Worm (Caenorhabditis elegans) whole organism, L3 larva: ENCODE results near the gene rps-13.

Source experiments
- R02D3.7 ChIP-seq: fragments of 150-350 bp; optimal IDR thresholded peaks from 2 replicates; lab custom pipeline; 2014; ENCODE audit warnings: missing biosample characterization, missing genetic modification characterization
- ceh-82 ChIP-seq: fragments of 150-350 bp; optimal IDR thresholded peaks from 2 replicates; lab custom pipeline; 2014; ENCODE audit warnings: missing biosample characterization, missing genetic modification characterization
- nhr-11 ChIP-seq: fragments of 150-350 bp; optimal IDR thresholded peaks from 2 replicates; lab custom pipeline; 2014; ENCODE audit warnings: missing biosample characterization, missing genetic modification characterization
- nhr-23 ChIP-seq: fragments of 150-350 bp; optimal IDR thresholded peaks from 2 replicates; lab custom pipeline; 2014; ENCODE audit warnings: missing biosample characterization, missing genetic modification reagents, missing genetic modification characterization
- nhr-237 ChIP-seq: fragments of 150-350 bp; optimal IDR thresholded peaks from 2 replicates; lab custom pipeline; 2014; ENCODE audit warnings: missing biosample characterization, missing genetic modification characterization
- snpc-4 ChIP-seq: fragments of 150-350 bp; optimal IDR thresholded peaks from 2 replicates; lab custom pipeline; 2014; ENCODE audit warnings: missing biosample characterization, missing genetic modification characterization
- unc-39 ChIP-seq: sonication (generic microtip); optimal IDR thresholded peaks from 4 replicates; lab custom pipeline; 2017; ENCODE audit warnings: missing biosample characterization, missing genetic modification characterization

DNA sequence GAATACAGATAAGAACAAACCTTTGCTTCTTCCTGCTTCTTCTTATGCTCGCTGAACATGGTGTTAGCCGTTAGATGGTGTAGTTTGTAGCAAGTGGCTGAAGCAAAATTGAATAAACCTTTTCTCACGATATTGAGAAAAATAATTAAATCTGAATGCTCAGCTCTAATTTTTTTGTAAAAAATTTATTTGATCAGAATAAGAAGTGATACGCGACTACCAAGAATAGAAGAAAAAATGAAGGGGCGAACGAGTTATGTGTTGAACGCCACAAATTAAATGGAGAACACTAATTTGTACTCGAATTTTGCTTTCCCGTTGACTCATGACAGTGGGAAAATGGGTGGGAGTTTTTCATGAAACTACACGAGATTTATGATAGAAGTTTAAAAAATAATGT lies 31.6 kb downstream of the rps-13 start, which contains the start of gene C56G2.9:
- TF ChIP-seq unc-39 (tag; lab: Kevin White, UChicago) (no peak), ceh-82 (tag; lab: Kevin White, UChicago) (no peak), nhr-11 (tag; lab: Kevin White, UChicago) (no peak), R02D3.7 (tag; lab: Kevin White, UChicago) (no peak), nhr-23 (tag; lab: Kevin White, UChicago) (no peak), snpc-4 (tag; lab: Kevin White, UChicago) (no peak), nhr-237 (tag; lab: Kevin White, UChicago) (no peak)
